Worm (Caenorhabditis elegans) whole organism, L4 larva: ENCODE measurements around the gene tsen-54.

Source experiments
- R02D3.7 ChIP-seq: fragments of 150-350 bp; sonication (generic microtip); optimal IDR thresholded peaks from 3 replicates; lab custom pipeline; 2014; ENCODE audit warnings: missing biosample characterization, missing genetic modification characterization
- fkh-10 ChIP-seq: fragments of 150-350 bp; optimal IDR thresholded peaks from 2 replicates; lab custom pipeline; 2014; ENCODE audit warnings: missing biosample characterization, missing genetic modification reagents, missing genetic modification characterization
- hlh-30 ChIP-seq: sonication (generic microtip); optimal IDR thresholded peaks from 2 replicates; lab custom pipeline; 2017; ENCODE audit warnings: antibody characterized with exemption, mild to moderate bottlenecking, missing genetic modification characterization, missing compliant biosample characterization; ENCODE audit not compliant: insufficient read depth
- nhr-11 ChIP-seq: fragments of 150-350 bp; optimal IDR thresholded peaks from 2 replicates; lab custom pipeline; 2014; ENCODE audit warnings: missing biosample characterization, missing genetic modification characterization
- nhr-28 ChIP-seq: fragments of 150-350 bp; optimal IDR thresholded peaks from 2 replicates; lab custom pipeline; 2014; ENCODE audit warnings: missing biosample characterization, missing genetic modification characterization
- rbr-2 ChIP-seq: sonication (generic microtip); optimal IDR thresholded peaks from 2 replicates; lab custom pipeline; 2016; ENCODE audit warnings: missing genotype, missing genetic modification characterization, missing compliant biosample characterization
- snpc-1.2 ChIP-seq: fragments of 200-800 bp; sonication (Bioruptor generic); IDR thresholded peaks from 2 replicates; pipeline ENCODE4 v1.3.6; 2022; ENCODE audit warnings: missing genetic modification reagents, missing genetic modification characterization, missing compliant biosample characterization
- spr-3 ChIP-seq: fragments of 200-800 bp; sonication (Bioruptor generic); optimal IDR thresholded peaks from 2 replicates; lab custom pipeline; 2018; ENCODE audit warnings: mild to moderate bottlenecking, missing genetic modification characterization, missing compliant biosample characterization

- TF ChIP-seq spr-3 (GFP tag; lab: Kevin White, UChicago) (no peak), nhr-11 (tag; lab: Kevin White, UChicago) (no peak), nhr-28 (no peak), fkh-10 (GFP tag; lab: Kevin White, UChicago) (no peak), hlh-30 (tag; lab: Kevin White, UChicago) (no peak), snpc-1.2 (GFP tag; lab: Robert Waterston, UW) (no peak), rbr-2 (tag; lab: Kevin White, UChicago) (peak; percentile 38), R02D3.7 (tag; lab: Kevin White, UChicago) (no peak)
These were observed 5.2 kb downstream of the tsen-54 start, which contains the start of gene F52C12.2 for ce11 chrIV:1953132-1953629.
